ENCODE assay signal across 5 fruit fly cellular contexts in genomic region chr2L:20912789-20913300, dm6.
TF ChIP-seq lines count a peak whose summit lies in the region.

No protein-coding gene starts in this region.

- no peak for TF ChIP-seq CTCF in whole organism, embryonic (GFP tag; optimal IDR thresholded peaks at IDR 0.05; lab: Kevin White, UChicago)

TF ChIP-seq in whole organism, adult, 20 proteins besides CTCF, POLR2A, EP300 and RAD21:
- TF ChIP-seq CG11617 (GFP tag; optimal IDR thresholded peaks at IDR 0.05; lab: Kevin White, UChicago), result no peak
- TF ChIP-seq CG33017 (tag; optimal IDR thresholded peaks at IDR 0.05; lab: Kevin White, UChicago), result no peak
- peak; percentile 55 for TF ChIP-seq tj (GFP tag; optimal IDR thresholded peaks at IDR 0.05; lab: Kevin White, UChicago)

TF ChIP-seq in whole organism, embryonic, 481 proteins besides CTCF, POLR2A, EP300 and RAD21:
- TF ChIP-seq NC2α (GFP tag; optimal IDR thresholded peaks at IDR 0.05; lab: Kevin White, UChicago) (no peak), nom (GFP tag; optimal IDR thresholded peaks at IDR 0.05; lab: Kevin White, UChicago) (peak; percentile 48), Sin3A (optimal IDR thresholded peaks at IDR 0.05; lab: Kevin White, UChicago) (no peak), al (GFP tag; IDR thresholded peaks at IDR 0.05; lab: Robert Waterston, UW) (no peak), CG9437 (GFP tag; optimal IDR thresholded peaks at IDR 0.05; lab: Kevin White, UChicago) (no peak), lbe (GFP tag; optimal IDR thresholded peaks at IDR 0.05; lab: Kevin White, UChicago) (peak; percentile 1), Sox100B (GFP tag; optimal IDR thresholded peaks at IDR 0.05; lab: Kevin White, UChicago) (no peak), Drgx (GFP tag; IDR thresholded peaks at IDR 0.05; lab: Robert Waterston, UW) (0 out of 2 replicates have a peak, but pooled peaks have one; percentile 48), CG1024 (GFP tag; IDR thresholded peaks at IDR 0.05; lab: Robert Waterston, UW) (no peak), CG12391 (tag; optimal IDR thresholded peaks at IDR 0.05; lab: Kevin White, UChicago) (no peak), Med (GFP tag; lab: Kevin White, UChicago) (peak; percentile 58), HmgZ (tag; optimal IDR thresholded peaks at IDR 0.05; lab: Kevin White, UChicago) (no peak), NC2β (GFP tag; optimal IDR thresholded peaks at IDR 0.05; lab: Kevin White, UChicago) (no peak), CG12769 (tag; optimal IDR thresholded peaks at IDR 0.05; lab: Kevin White, UChicago) (no peak), CG6765 (GFP tag; optimal IDR thresholded peaks at IDR 0.05; lab: Kevin White, UChicago) (no peak), gro (GFP tag; optimal IDR thresholded peaks at IDR 0.05; lab: Kevin White, UChicago) (no peak), CG5180 (GFP tag; optimal IDR thresholded peaks at IDR 0.05; lab: Kevin White, UChicago) (no peak)

TF ChIP-seq in whole organism, prepupa, 60 proteins besides CTCF, POLR2A, EP300 and RAD21 (continues in another document):
- TF ChIP-seq net (GFP tag; optimal IDR thresholded peaks at IDR 0.05; lab: Kevin White, UChicago), result peak; percentile 70
- peak; percentile 41 for TF ChIP-seq vri (GFP tag; optimal IDR thresholded peaks at IDR 0.05; lab: Kevin White, UChicago)
- TF ChIP-seq CG15336 (GFP tag; IDR thresholded peaks at IDR 0.05; lab: Robert Waterston, UW), result peak; percentile 55
- peak; percentile 53 for TF ChIP-seq Hr4 (GFP tag; optimal IDR thresholded peaks at IDR 0.05; lab: Kevin White, UChicago)
- TF ChIP-seq CG10631 (GFP tag; optimal IDR thresholded peaks at IDR 0.05; lab: Kevin White, UChicago), result peak; percentile 54
- TF ChIP-seq CG10669 (GFP tag; optimal IDR thresholded peaks at IDR 0.05; lab: Kevin White, UChicago), result peak; percentile 65
- peak; percentile 33 for TF ChIP-seq fd59A (GFP tag; optimal IDR thresholded peaks at IDR 0.05; lab: Kevin White, UChicago)
- peak; percentile 20 for TF ChIP-seq CG9139 (GFP tag; optimal IDR thresholded peaks at IDR 0.05; lab: Kevin White, UChicago)
- peak; percentile 8 for TF ChIP-seq CG16779 (tag; optimal IDR thresholded peaks at IDR 0.05; lab: Kevin White, UChicago)
- TF ChIP-seq Sox15 (GFP tag; optimal IDR thresholded peaks at IDR 0.05; lab: Kevin White, UChicago), result peak; percentile 45
- peak; percentile 68 for TF ChIP-seq CG8632 (GFP tag; optimal IDR thresholded peaks at IDR 0.05; lab: Kevin White, UChicago)
- no peak for TF ChIP-seq Eip93F (GFP tag; optimal IDR thresholded peaks at IDR 0.05; lab: Kevin White, UChicago)
- TF ChIP-seq esn (GFP tag; optimal IDR thresholded peaks at IDR 0.05; lab: Kevin White, UChicago), result peak; percentile 71
- TF ChIP-seq cyc (GFP tag; optimal IDR thresholded peaks at IDR 0.05; lab: Kevin White, UChicago), result peak; percentile 47
- peak; percentile 61 for TF ChIP-seq CG3032 (tag; optimal IDR thresholded peaks at IDR 0.05; lab: Kevin White, UChicago)
- TF ChIP-seq achi (GFP tag; optimal IDR thresholded peaks at IDR 0.05; lab: Kevin White, UChicago), result peak; percentile 58
- TF ChIP-seq CG7368 (GFP tag; optimal IDR thresholded peaks at IDR 0.05; lab: Kevin White, UChicago), result peak; percentile 71
- peak; percentile 66 for TF ChIP-seq OdsH (GFP tag; optimal IDR thresholded peaks at IDR 0.05; lab: Kevin White, UChicago)
- no peak for TF ChIP-seq CG6276 (GFP tag; optimal IDR thresholded peaks at IDR 0.05; lab: Kevin White, UChicago)
- peak; percentile 43 to 77 for TF ChIP-seq ss (GFP tag; optimal IDR thresholded peaks at IDR 0.05; lab: Kevin White, UChicago)
- peak; percentile 63 for TF ChIP-seq CG6163 (GFP tag; IDR thresholded peaks at IDR 0.05; lab: Robert Waterston, UW)
- peak; percentile 76 for TF ChIP-seq CG34406 (GFP tag; optimal IDR thresholded peaks at IDR 0.05; lab: Kevin White, UChicago)
- peak; percentile 75 for TF ChIP-seq spab (GFP tag; optimal IDR thresholded peaks at IDR 0.05; lab: Kevin White, UChicago)
- peak; percentile 76 for TF ChIP-seq acj6 (GFP tag; optimal IDR thresholded peaks at IDR 0.05; lab: Kevin White, UChicago)
- peak; percentile 38 for TF ChIP-seq CG1621 (tag; optimal IDR thresholded peaks at IDR 0.05; lab: Kevin White, UChicago)

TF ChIP-seq in whole organism, pupa, 21 proteins besides CTCF, POLR2A, EP300 and RAD21:
- TF ChIP-seq CG15710 (tag; optimal IDR thresholded peaks at IDR 0.05; lab: Kevin White, UChicago), result peak; percentile 63
- TF ChIP-seq Pif1A (GFP tag; optimal IDR thresholded peaks at IDR 0.05; lab: Kevin White, UChicago), result peak; percentile 77
- TF ChIP-seq CG14655 (GFP tag; optimal IDR thresholded peaks at IDR 0.05; lab: Kevin White, UChicago), result peak; percentile 51
- peak; percentile 72 for TF ChIP-seq CG13204 (GFP tag; optimal IDR thresholded peaks at IDR 0.05; lab: Kevin White, UChicago)
- no peak for TF ChIP-seq fd96Ca (GFP tag; IDR thresholded peaks at IDR 0.05; lab: Robert Waterston, UW)
- no peak for TF ChIP-seq CG12605 (GFP tag; IDR thresholded peaks at IDR 0.05; lab: Robert Waterston, UW)
- TF ChIP-seq CG8301 (tag; optimal IDR thresholded peaks at IDR 0.05; lab: Kevin White, UChicago), result peak; percentile 25
- TF ChIP-seq CG4496 (GFP tag; IDR thresholded peaks at IDR 0.05; lab: Robert Waterston, UW), result peak; percentile 37; the same call in 1 of the 3 replicates
- peak; percentile 65 for TF ChIP-seq CG17806 (tag; optimal IDR thresholded peaks at IDR 0.05; lab: Kevin White, UChicago)
- TF ChIP-seq Ets98B (GFP tag; IDR thresholded peaks at IDR 0.05; lab: Robert Waterston, UW), result no peak; the same call in 1 of the 2 replicates
- TF ChIP-seq CG34367 (tag; optimal IDR thresholded peaks at IDR 0.05; lab: Kevin White, UChicago), result peak; percentile 37
- peak; percentile 68 for TF ChIP-seq Pif1B (GFP tag; optimal IDR thresholded peaks at IDR 0.05; lab: Kevin White, UChicago)
- TF ChIP-seq CG32121 (GFP tag; IDR thresholded peaks at IDR 0.05; lab: Robert Waterston, UW), result peak; percentile 24; the same call in 1 of the 2 replicates
- peak; percentile 72 for TF ChIP-seq Snoo (tag; optimal IDR thresholded peaks at IDR 0.05; lab: Kevin White, UChicago)
- peak; percentile 80 for TF ChIP-seq CG8159 (tag; optimal IDR thresholded peaks at IDR 0.05; lab: Kevin White, UChicago)
- TF ChIP-seq gl (tag; optimal IDR thresholded peaks at IDR 0.05; lab: Kevin White, UChicago), result peak; percentile 74
- TF ChIP-seq CG10348 (GFP tag; IDR thresholded peaks at IDR 0.05; lab: Robert Waterston, UW), result no peak
- TF ChIP-seq EcR (GFP tag; optimal IDR thresholded peaks at IDR 0.05; lab: Kevin White, UChicago), result peak; percentile 73
- no peak for TF ChIP-seq rn (GFP tag; IDR thresholded peaks at IDR 0.05; lab: Robert Waterston, UW)
- TF ChIP-seq CG9948 (tag; optimal IDR thresholded peaks at IDR 0.05; lab: Kevin White, UChicago), result peak; percentile 64
- TF ChIP-seq D1 (tag; optimal IDR thresholded peaks at IDR 0.05; lab: Kevin White, UChicago), result no peak

TF ChIP-seq in whole organism, wandering third instar larva, 38 proteins besides CTCF, POLR2A, EP300 and RAD21:
- peak; percentile 29 for TF ChIP-seq HLH106 (tag; optimal IDR thresholded peaks at IDR 0.05; lab: Kevin White, UChicago)
- TF ChIP-seq Hr78 (GFP tag; optimal IDR thresholded peaks at IDR 0.05; lab: Kevin White, UChicago), result no peak
- TF ChIP-seq sage (GFP tag; optimal IDR thresholded peaks at IDR 0.05; lab: Kevin White, UChicago), result peak; percentile 14
- TF ChIP-seq br (GFP tag; optimal IDR thresholded peaks at IDR 0.05; lab: Kevin White, UChicago), result peak; percentile 62
- no peak for TF ChIP-seq GATAd (GFP tag; optimal IDR thresholded peaks at IDR 0.05; lab: Kevin White, UChicago)
- TF ChIP-seq psq (GFP tag; optimal IDR thresholded peaks at IDR 0.05; lab: Kevin White, UChicago), result no peak
- peak; percentile 55 for TF ChIP-seq ey (GFP tag; optimal IDR thresholded peaks at IDR 0.05; lab: Kevin White, UChicago)
- TF ChIP-seq h (GFP tag; optimal IDR thresholded peaks at IDR 0.05; lab: Kevin White, UChicago), result peak; percentile 50
- TF ChIP-seq rgr (GFP tag; optimal IDR thresholded peaks at IDR 0.05; lab: Kevin White, UChicago), result peak; percentile 65
- TF ChIP-seq Hnf4 (GFP tag; optimal IDR thresholded peaks at IDR 0.05; lab: Kevin White, UChicago), result peak; percentile 17
- TF ChIP-seq foxo (GFP tag; optimal IDR thresholded peaks at IDR 0.05; lab: Kevin White, UChicago), result peak in 1 of 2 experiments; percentile 62
- TF ChIP-seq Rel (GFP tag; optimal IDR thresholded peaks at IDR 0.05; lab: Kevin White, UChicago), result no peak
- peak; percentile 48 for TF ChIP-seq Rel (tag; optimal IDR thresholded peaks at IDR 0.05; lab: Kevin White, UChicago)
- TF ChIP-seq OdsH (GFP tag; optimal IDR thresholded peaks at IDR 0.05; lab: Kevin White, UChicago), result peak; percentile 55
- no peak for TF ChIP-seq Dif (GFP tag; optimal IDR thresholded peaks at IDR 0.05; lab: Kevin White, UChicago; ENCODE audit: partially characterized antibody)
- no peak for TF ChIP-seq tai (GFP tag; optimal IDR thresholded peaks at IDR 0.05; lab: Kevin White, UChicago)
- no peak for TF ChIP-seq Hr83 (GFP tag; optimal IDR thresholded peaks at IDR 0.05; lab: Kevin White, UChicago; ENCODE audit: poor library complexity, severe bottlenecking)
- TF ChIP-seq woc (GFP tag; optimal IDR thresholded peaks at IDR 0.05; lab: Kevin White, UChicago), result peak; percentile 16
- TF ChIP-seq fru (GFP tag; optimal IDR thresholded peaks at IDR 0.05; lab: Kevin White, UChicago), result peak; percentile 73
- no peak for TF ChIP-seq usp (GFP tag; optimal IDR thresholded peaks at IDR 0.05; lab: Kevin White, UChicago)
- no peak for TF ChIP-seq CG9705 (GFP tag; optimal IDR thresholded peaks at IDR 0.05; lab: Kevin White, UChicago)
- TF ChIP-seq Sp1 (GFP tag; optimal IDR thresholded peaks at IDR 0.05; lab: Kevin White, UChicago), result peak; percentile 31
